Fruit fly (Drosophila melanogaster) whole organism, embryonic: Measurements from ENCODE around the gene CG14650.
A peak's percentile ranks its signal among the peaks of the same experiment; 100 is the strongest.

Source experiments
- Awh ChIP-seq: fragments of 200-800 bp; sonication (Bioruptor generic); IDR thresholded peaks from 2 replicates; pipeline ENCODE4, ENCODE4 v1.3.6; 2022; ENCODE audit warnings: missing biosample characterization, missing genetic modification characterization
- Bdp1 ChIP-seq: fragments of 200-800 bp; sonication (Bioruptor generic); optimal IDR thresholded peaks from 3 replicates; lab custom pipeline; 2016; ENCODE audit warnings: missing biosample characterization, missing genetic modification characterization
- Blimp-1 ChIP-seq: fragments of 200-800 bp; sonication (Bioruptor generic); optimal IDR thresholded peaks from 3 replicates; lab custom pipeline; 2018; ENCODE audit warnings: missing biosample characterization, missing genetic modification characterization, mild to moderate bottlenecking, moderate library complexity, missing genetic modification reagents
- CG10321 ChIP-seq: fragments of 200-800 bp; sonication (Bioruptor generic); IDR thresholded peaks from 2 replicates; pipeline ENCODE4 v1.3.6; 2022; ENCODE audit warnings: missing biosample characterization, missing genetic modification characterization
- CG10979 ChIP-seq: fragments of 200-800 bp; sonication (Bioruptor generic); optimal IDR thresholded peaks from 2 replicates; lab custom pipeline; 2018; ENCODE audit warnings: missing biosample characterization, mild to moderate bottlenecking, missing genetic modification characterization, moderate library complexity
- CG11398 ChIP-seq: fragments of 200-800 bp; sonication (Bioruptor generic); optimal IDR thresholded peaks from 2 replicates; lab custom pipeline; 2016; ENCODE audit warnings: missing biosample characterization, missing genetic modification characterization
- CG12071 ChIP-seq: fragments of 200-800 bp; sonication (Bioruptor generic); optimal IDR thresholded peaks from 3 replicates; lab custom pipeline; 2018; ENCODE audit warnings: missing biosample characterization, mild to moderate bottlenecking, missing genetic modification characterization
- CG14667 ChIP-seq: fragments of 200-800 bp; sonication (Bioruptor generic); IDR thresholded peaks from 2 replicates; pipeline ENCODE4 v1.3.6; 2022; ENCODE audit warnings: missing biosample characterization, missing genetic modification characterization
- CG15514 ChIP-seq: fragments of 200-800 bp; sonication (Bioruptor generic); optimal IDR thresholded peaks from 3 replicates; lab custom pipeline; 2017; ENCODE audit warnings: missing biosample characterization, missing genetic modification characterization, mild to moderate bottlenecking, moderate library complexity, missing genetic modification reagents
- CG17568 ChIP-seq: fragments of 200-800 bp; sonication (Bioruptor generic); optimal IDR thresholded peaks from 2 replicates; lab custom pipeline; 2018; ENCODE audit warnings: missing biosample characterization, mild to moderate bottlenecking, missing genetic modification characterization, moderate library complexity
- CG1832 ChIP-seq: fragments of 200-800 bp; sonication (Bioruptor generic); optimal IDR thresholded peaks from 2 replicates; lab custom pipeline; 2017; ENCODE audit warnings: missing biosample characterization, mild to moderate bottlenecking, missing genetic modification characterization, inconsistent platforms
- CG18764 ChIP-seq: fragments of 200-800 bp; sonication (Bioruptor generic); optimal IDR thresholded peaks from 3 replicates; lab custom pipeline; 2016; ENCODE audit warnings: missing biosample characterization, missing genetic modification characterization
- CG2712 ChIP-seq: fragments of 200-800 bp; optimal IDR thresholded peaks from 3 replicates; lab custom pipeline; 2019; ENCODE audit warnings: missing biosample characterization, mild to moderate bottlenecking, missing genetic modification characterization, moderate library complexity
- CG30403 ChIP-seq: fragments of 200-800 bp; sonication (Bioruptor generic); optimal IDR thresholded peaks from 3 replicates; lab custom pipeline; 2016; ENCODE audit warnings: missing biosample characterization, missing genetic modification characterization
- CG34422 ChIP-seq: fragments of 200-800 bp; sonication (Bioruptor generic); IDR thresholded peaks from 3 replicates; pipeline ENCODE4 v1.3.6; 2022; ENCODE audit warnings: missing biosample characterization, missing genetic modification characterization
- CG3726 ChIP-seq: fragments of 200-800 bp; sonication (Bioruptor generic); IDR thresholded peaks from 3 replicates; pipeline ENCODE4, ENCODE4 v1.3.6; 2022; ENCODE audit warnings: missing biosample characterization, missing genetic modification characterization
- CG43689 ChIP-seq: fragments of 200-800 bp; sonication (Bioruptor generic); IDR thresholded peaks from 2 replicates; pipeline ENCODE4 v1.3.6; 2022; ENCODE audit warnings: missing biosample characterization, missing genetic modification characterization
- CG4617 ChIP-seq: fragments of 200-800 bp; sonication (Bioruptor generic); optimal IDR thresholded peaks from 3 replicates; lab custom pipeline; 2016; ENCODE audit warnings: missing biosample characterization, missing genetic modification characterization, borderline replicate concordance
- CG4854 ChIP-seq: fragments of 200-800 bp; sonication (Bioruptor generic); optimal IDR thresholded peaks from 2 replicates; lab custom pipeline; 2016; ENCODE audit warnings: missing biosample characterization, missing genetic modification characterization, inconsistent platforms
- CG6813 ChIP-seq: fragments of 200-800 bp; sonication (Bioruptor generic); optimal IDR thresholded peaks from 2 replicates; lab custom pipeline; 2017; ENCODE audit warnings: missing biosample characterization, missing genetic modification characterization, mild to moderate bottlenecking, moderate library complexity, missing genetic modification reagents
- CG7556 ChIP-seq: fragments of 200-800 bp; sonication (Bioruptor generic); optimal IDR thresholded peaks from 2 replicates; lab custom pipeline; 2017; ENCODE audit warnings: missing biosample characterization, mild to moderate bottlenecking, missing genetic modification characterization
- CG8089 ChIP-seq: fragments of 200-800 bp; sonication (Bioruptor generic); optimal IDR thresholded peaks from 3 replicates; lab custom pipeline; 2016; ENCODE audit warnings: missing biosample characterization, missing genetic modification characterization
- CG8478 ChIP-seq: fragments of >200 bp; optimal IDR thresholded peaks from 2 replicates; lab custom pipeline; 2018
- CG8944 ChIP-seq: fragments of 200-800 bp; sonication (Bioruptor generic); optimal IDR thresholded peaks from 3 replicates; lab custom pipeline; 2016; ENCODE audit warnings: missing biosample characterization, missing genetic modification characterization
- CG9817 ChIP-seq: fragments of 200-800 bp; sonication (Bioruptor generic); optimal IDR thresholded peaks from 2 replicates; lab custom pipeline; 2018; ENCODE audit warnings: missing biosample characterization, mild to moderate bottlenecking, missing genetic modification characterization, moderate library complexity
- Dbx ChIP-seq: fragments of 200-800 bp; sonication (Bioruptor generic); IDR thresholded peaks from 3 replicates; pipeline ENCODE4 v1.3.6; 2022; ENCODE audit warnings: missing biosample characterization, missing genetic modification characterization
- Dfd ChIP-seq, 2 experiments: fragments of >200 bp; optimal IDR thresholded peaks; 2 replicates each; lab custom pipeline; 2017; ENCODE audit warnings: missing biosample characterization in 2 of 2, missing genetic modification characterization in 2 of 2
- Dip2 ChIP-seq: fragments of 200-800 bp; sonication (Bioruptor generic); IDR thresholded peaks from 2 replicates; pipeline ENCODE4 v1.3.6; 2022; ENCODE audit warnings: missing biosample characterization, missing genetic modification characterization
- Dip3 ChIP-seq: fragments of 200-800 bp; sonication (Bioruptor generic); optimal IDR thresholded peaks from 3 replicates; lab custom pipeline; 2016; ENCODE audit warnings: missing biosample characterization, missing genetic modification characterization
- E2f1 ChIP-seq: fragments of 200-800 bp; sonication (Bioruptor generic); IDR thresholded peaks from 2 replicates; pipeline ENCODE4 v1.3.6; 2022; ENCODE audit warnings: missing biosample characterization, missing genetic modification characterization
- H2.0 ChIP-seq: fragments of 200-800 bp; sonication (Bioruptor generic); IDR thresholded peaks from 2 replicates; pipeline ENCODE4 v1.3.6; 2022; ENCODE audit warnings: missing biosample characterization, missing genetic modification characterization
- Jarid2 ChIP-seq: fragments of 200-800 bp; sonication (Bioruptor generic); optimal IDR thresholded peaks from 3 replicates; lab custom pipeline; 2017; ENCODE audit warnings: mild to moderate bottlenecking, missing biosample characterization, missing genetic modification reagents, missing genetic modification characterization
- MESR4 ChIP-seq: fragments of 200-800 bp; sonication (Bioruptor generic); optimal IDR thresholded peaks from 2 replicates; lab custom pipeline; 2018; ENCODE audit warnings: missing biosample characterization, mild to moderate bottlenecking, missing genetic modification characterization, moderate library complexity
- Ravus ChIP-seq: fragments of 200-800 bp; sonication (Bioruptor generic); IDR thresholded peaks from 2 replicates; pipeline ENCODE4 v1.3.6; 2022; ENCODE audit warnings: missing biosample characterization, missing genetic modification characterization
- Sin3A ChIP-seq: fragments of >200 bp; optimal IDR thresholded peaks from 2 replicates; lab custom pipeline; 2018
- cg ChIP-seq: fragments of 200-800 bp; sonication (Bioruptor generic); optimal IDR thresholded peaks from 3 replicates; lab custom pipeline; 2019; ENCODE audit warnings: missing biosample characterization, mild to moderate bottlenecking, missing genetic modification characterization, moderate library complexity
- corto ChIP-seq: fragments of 200-800 bp; sonication (Bioruptor generic); optimal IDR thresholded peaks from 2 replicates; lab custom pipeline; 2016; ENCODE audit warnings: missing biosample characterization, mild to moderate bottlenecking, missing genetic modification characterization, moderate library complexity
- croc ChIP-seq: fragments of 200-800 bp; sonication (Bioruptor generic); conservative IDR thresholded peaks from 3 replicates; pipeline ENCODE4 v1.3.6; 2022; ENCODE audit warnings: missing biosample characterization, missing genetic modification characterization
- crol ChIP-seq: fragments of 200-800 bp; sonication (Bioruptor generic); IDR thresholded peaks from 2 replicates; pipeline ENCODE4 v1.3.6; 2022; ENCODE audit warnings: missing biosample characterization, missing genetic modification characterization
- danr ChIP-seq: fragments of 200-800 bp; sonication (Bioruptor generic); IDR thresholded peaks from 2 replicates; pipeline ENCODE4 v1.3.6; 2022; ENCODE audit warnings: missing biosample characterization, missing genetic modification characterization
- dimm ChIP-seq: fragments of 200-800 bp; sonication (Bioruptor generic); IDR thresholded peaks from 2 replicates; pipeline ENCODE4 v1.3.6; 2022; ENCODE audit warnings: missing biosample characterization, missing genetic modification characterization
- ems ChIP-seq: fragments of 200-800 bp; sonication (Bioruptor generic); optimal IDR thresholded peaks from 3 replicates; lab custom pipeline; 2016; ENCODE audit warnings: missing biosample characterization, missing genetic modification characterization
- fru ChIP-seq: fragments of >200 bp; optimal IDR thresholded peaks from 2 replicates; lab custom pipeline; 2017
- gcm2 ChIP-seq: fragments of 200-800 bp; sonication (Bioruptor generic); optimal IDR thresholded peaks from 2 replicates; lab custom pipeline; 2016; ENCODE audit warnings: missing biosample characterization, missing genetic modification characterization
- row ChIP-seq: fragments of 200-800 bp; sonication (Bioruptor generic); IDR thresholded peaks from 3 replicates; pipeline ENCODE4 v1.3.6; 2022; ENCODE audit warnings: missing biosample characterization, missing genetic modification characterization
- sd ChIP-seq: fragments of 200-800 bp; sonication (Bioruptor generic); optimal IDR thresholded peaks from 3 replicates; lab custom pipeline; 2018; ENCODE audit warnings: missing biosample characterization, mild to moderate bottlenecking, missing genetic modification characterization, moderate library complexity
- sens ChIP-seq: fragments of 200-800 bp; sonication (Bioruptor generic); peaks from one replicate; lab custom pipeline; 2016; ENCODE audit warnings: missing biosample characterization, missing genetic modification characterization
- sim ChIP-seq: fragments of 200-800 bp; sonication (Bioruptor generic); IDR thresholded peaks from 2 replicates; pipeline ENCODE4 v1.3.6; 2022; ENCODE audit warnings: missing biosample characterization, missing genetic modification characterization
- slp2 ChIP-seq: fragments of 200-800 bp; sonication (Bioruptor generic); optimal IDR thresholded peaks from 2 replicates; lab custom pipeline; 2016; ENCODE audit warnings: missing biosample characterization, missing genetic modification characterization
- ssp ChIP-seq: fragments of 200-800 bp; sonication (Bioruptor generic); IDR thresholded peaks from 2 replicates; pipeline ENCODE4 v1.3.6; 2022; ENCODE audit warnings: missing biosample characterization, missing genetic modification characterization
- tna ChIP-seq: fragments of 200-800 bp; sonication (Bioruptor generic); IDR thresholded peaks from 2 replicates; pipeline ENCODE4 v1.3.6; 2022; ENCODE audit warnings: missing biosample characterization, missing genetic modification characterization; ENCODE audit not compliant: partially characterized antibody
- twi ChIP-seq: fragments of 200-800 bp; optimal IDR thresholded peaks from 2 replicates; lab custom pipeline; 2019; ENCODE audit warnings: missing biosample characterization, mild to moderate bottlenecking, missing genetic modification characterization, moderate library complexity
- vfl ChIP-seq: fragments of 200-800 bp; sonication (Bioruptor generic); optimal IDR thresholded peaks from 2 replicates; lab custom pipeline; 2016; ENCODE audit warnings: missing biosample characterization, missing genetic modification characterization

The CG14650 gene

DNA sequence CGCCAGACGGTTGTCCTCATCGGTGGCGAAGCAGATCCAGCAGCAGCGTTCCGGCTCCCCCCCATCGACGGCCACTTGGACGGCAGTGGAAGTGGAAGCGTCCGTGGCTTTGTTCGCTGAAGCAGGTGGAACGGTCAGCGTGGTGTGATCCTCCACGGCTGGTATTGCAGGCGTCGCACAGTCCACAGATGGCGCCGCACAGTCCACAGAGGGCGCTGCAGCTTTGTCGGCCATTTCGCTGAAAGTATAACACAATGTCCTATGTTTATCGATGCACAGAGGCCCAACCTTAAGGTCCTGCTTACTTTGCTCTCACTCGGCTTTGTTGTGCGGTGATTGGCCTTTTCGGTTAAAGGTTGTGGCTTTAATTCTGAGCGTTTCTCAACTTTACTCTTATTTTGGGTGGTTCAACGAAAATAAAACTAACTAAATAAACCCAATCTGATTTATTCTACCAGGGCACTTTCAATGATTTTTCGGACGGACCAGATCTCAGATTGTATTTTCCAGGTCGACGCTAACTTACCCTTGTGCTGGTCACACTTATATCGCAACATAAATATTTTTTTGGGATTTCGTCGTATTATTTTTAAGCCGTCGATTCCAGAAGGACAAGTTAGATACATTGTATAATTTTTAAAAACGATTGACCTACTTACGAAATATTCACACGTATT is 39.6 kb upstream of the CG14650 start, which contains the start of gene CG9855 (continued):
- TF ChIP-seq Sin3A (lab: Kevin White, UChicago) (peak; percentile 18), CG10979 (tag; lab: Kevin White, UChicago) (no peak), Ravus (GFP tag; lab: Robert Waterston, UW) (no peak), tna (GFP tag; lab: Robert Waterston, UW) (no peak), CG15514 (GFP tag; lab: Kevin White, UChicago) (peak; percentile 62), CG11398 (no peak), Bdp1 (GFP tag; lab: Kevin White, UChicago) (no peak), Dip3 (GFP tag; lab: Kevin White, UChicago) (no peak), CG43689 (no peak), dimm (GFP tag; lab: Robert Waterston, UW) (no peak), MESR4 (GFP tag; lab: Kevin White, UChicago) (peak; percentile 75), CG18764 (GFP tag; lab: Kevin White, UChicago) (no peak), sim (GFP tag; lab: Robert Waterston, UW) (no peak), Awh (GFP tag; lab: Robert Waterston, UW) (no peak), CG17568 (GFP tag; lab: Kevin White, UChicago) (no peak), crol (no peak), CG8944 (GFP tag; lab: Kevin White, UChicago) (no peak), row (GFP tag; lab: Robert Waterston, UW) (peak; percentile 49), CG12071 (GFP tag; lab: Kevin White, UChicago) (no peak), sens (peak; percentile 48), CG3726 (GFP tag; lab: Robert Waterston, UW) (no peak), E2f1 (GFP tag; lab: Robert Waterston, UW) (no peak), Dfd (GFP tag; optimal IDR thresholded peaks at IDR 0.05; lab: Kevin White, UChicago) (no peak), CG6813 (GFP tag; lab: Kevin White, UChicago) (no peak), CG4854 (GFP tag; lab: Kevin White, UChicago) (no peak), CG1832 (no peak), CG7556 (GFP tag; lab: Kevin White, UChicago) (no peak), danr (no peak), CG34422 (GFP tag; lab: Robert Waterston, UW) (no peak), ems (GFP tag; lab: Kevin White, UChicago) (no peak), Dip2 (GFP tag; lab: Robert Waterston, UW) (no peak), CG14667 (GFP tag; lab: Robert Waterston, UW) (no peak), gcm2 (GFP tag; lab: Kevin White, UChicago) (no peak), CG9817 (no peak), CG30403 (GFP tag; lab: Kevin White, UChicago) (no peak), CG8089 (GFP tag; lab: Kevin White, UChicago) (no peak), sd (tag; lab: Kevin White, UChicago) (no peak), H2.0 (GFP tag; lab: Robert Waterston, UW) (no peak), Blimp-1 (GFP tag; lab: Kevin White, UChicago) (peak; percentile 34), croc (GFP tag; lab: Robert Waterston, UW) (no peak), vfl (GFP tag; lab: Kevin White, UChicago) (no peak), slp2 (no peak), Jarid2 (GFP tag; lab: Kevin White, UChicago) (no peak), CG2712 (tag; lab: Kevin White, UChicago) (peak; percentile 32), cg (GFP tag; lab: Kevin White, UChicago) (no peak), CG10321 (GFP tag; lab: Robert Waterston, UW) (no peak), corto (GFP tag; lab: Kevin White, UChicago) (no peak), ssp (no peak), CG8478 (no peak), CG4617 (GFP tag; lab: Kevin White, UChicago) (peak; percentile 83), fru (no peak), Dbx (GFP tag; lab: Robert Waterston, UW) (no peak), twi (no peak)
